Fruit fly (Drosophila melanogaster): ENCODE measurements around the gene CG33521.

- TF ChIP-seq CG8478 (optimal IDR thresholded peaks at IDR 0.05) = no peak
- no peak for TF ChIP-seq CTCF (optimal IDR thresholded peaks at IDR 0.05)
Measured at dm6 chr4:1181591-1182125, 3.9 kb upstream of the CG33521 start, which contains the start of gene pho.
